Fruit fly (Drosophila melanogaster) whole organism, embryonic: Measurements from ENCODE around the gene Tbcd.

Experiments used
- CG1024 ChIP-seq: fragments of 200-800 bp; sonication (Bioruptor generic); IDR thresholded peaks from 2 replicates; pipeline ENCODE4 v1.3.6; 2022; ENCODE audit warnings: missing biosample characterization, missing genetic modification characterization
- CG11093 ChIP-seq: fragments of 200-800 bp; sonication (Bioruptor generic); IDR thresholded peaks from 3 replicates; pipeline ENCODE4 v1.3.6; 2022; ENCODE audit warnings: missing biosample characterization, missing genetic modification characterization
- CG11723 ChIP-seq: fragments of 200-800 bp; sonication (Bioruptor generic); optimal IDR thresholded peaks from 2 replicates; lab custom pipeline; 2017; ENCODE audit warnings: missing biosample characterization, mild to moderate bottlenecking, missing genetic modification characterization
- CG13624 ChIP-seq: fragments of 200-800 bp; sonication (Bioruptor generic); optimal IDR thresholded peaks from 2 replicates; lab custom pipeline; 2016; ENCODE audit warnings: missing biosample characterization, missing genetic modification characterization
- CG1529 ChIP-seq: fragments of 200-800 bp; sonication (Bioruptor generic); optimal IDR thresholded peaks from 3 replicates; lab custom pipeline; 2018; ENCODE audit warnings: missing biosample characterization, missing genetic modification characterization
- CG17186 ChIP-seq: fragments of 200-800 bp; sonication (Bioruptor generic); optimal IDR thresholded peaks from 3 replicates; lab custom pipeline; 2017; ENCODE audit warnings: missing biosample characterization, missing genetic modification reagents, missing genetic modification characterization
- CG17361 ChIP-seq: fragments of 200-800 bp; sonication (Bioruptor generic); IDR thresholded peaks from 3 replicates; pipeline ENCODE4 v1.3.6; 2022; ENCODE audit warnings: missing biosample characterization, missing genetic modification characterization
- CG2712 ChIP-seq: fragments of 200-800 bp; optimal IDR thresholded peaks from 3 replicates; lab custom pipeline; 2019; ENCODE audit warnings: missing biosample characterization, mild to moderate bottlenecking, missing genetic modification characterization, moderate library complexity
- CG31365 ChIP-seq: fragments of 200-800 bp; sonication (Bioruptor generic); optimal IDR thresholded peaks from 2 replicates; lab custom pipeline; 2018; ENCODE audit warnings: missing biosample characterization, mild to moderate bottlenecking, missing genetic modification characterization
- CG31441 ChIP-seq: fragments of 200-800 bp; sonication (Bioruptor generic); IDR thresholded peaks from 2 replicates; pipeline ENCODE4 v1.3.6; 2022; ENCODE audit warnings: missing biosample characterization, missing genetic modification characterization
- CG3163 ChIP-seq: fragments of 200-800 bp; sonication (Bioruptor generic); optimal IDR thresholded peaks from 3 replicates; lab custom pipeline; 2016; ENCODE audit warnings: missing biosample characterization, missing genetic modification characterization
- CG4404 ChIP-seq: fragments of 200-800 bp; sonication (Bioruptor generic); IDR thresholded peaks from 2 replicates; pipeline ENCODE4 v1.3.6; 2022; ENCODE audit warnings: missing biosample characterization, missing genetic modification characterization
- CG4854 ChIP-seq: fragments of 200-800 bp; sonication (Bioruptor generic); optimal IDR thresholded peaks from 2 replicates; lab custom pipeline; 2016; ENCODE audit warnings: missing biosample characterization, missing genetic modification characterization, inconsistent platforms
- CG6854 ChIP-seq: fragments of 200-800 bp; sonication (Bioruptor generic); optimal IDR thresholded peaks from 3 replicates; lab custom pipeline; 2017; ENCODE audit warnings: missing biosample characterization, mild to moderate bottlenecking, missing genetic modification characterization
- CG7928 ChIP-seq: fragments of 200-800 bp; sonication (Bioruptor generic); optimal IDR thresholded peaks from 2 replicates; lab custom pipeline; 2017; ENCODE audit warnings: missing biosample characterization, mild to moderate bottlenecking, missing genetic modification characterization
- CG9727 ChIP-seq: fragments of 200-800 bp; sonication (Bioruptor generic); optimal IDR thresholded peaks from 3 replicates; lab custom pipeline; 2017; ENCODE audit warnings: missing biosample characterization, mild to moderate bottlenecking, missing genetic modification characterization
- CHES-1-like ChIP-seq: fragments of 200-800 bp; sonication (Bioruptor generic); optimal IDR thresholded peaks from 2 replicates; lab custom pipeline; 2016; ENCODE audit warnings: missing biosample characterization, missing genetic modification characterization
- CTCF ChIP-seq: fragments of 200-800 bp; sonication (Bioruptor generic); optimal IDR thresholded peaks from 2 replicates; lab custom pipeline; 2017; ENCODE audit warnings: missing biosample characterization, mild to moderate bottlenecking, missing genetic modification characterization, moderate library complexity
- CrebB ChIP-seq: fragments of 200-800 bp; sonication (Bioruptor generic); optimal IDR thresholded peaks from 3 replicates; lab custom pipeline; 2018; ENCODE audit warnings: missing biosample characterization, mild to moderate bottlenecking, missing genetic modification characterization
- D ChIP-seq, 2 experiments: fragments of 200-800 bp in 1 of 2; fragments of >200 bp in 1 of 2; sonication (Bioruptor generic) in 1 of 2; optimal IDR thresholded peaks; 2 replicates in 1 of 2; 3 replicates in 1 of 2; lab custom pipeline; 2017; ENCODE audit warnings: mild to moderate bottlenecking in 1 of 2, missing biosample characterization in 1 of 2, missing genetic modification characterization in 1 of 2, missing genetic modification reagents in 1 of 2
- Dad ChIP-seq: fragments of 200-800 bp; sonication (Bioruptor generic); optimal IDR thresholded peaks from 3 replicates; lab custom pipeline; 2016; ENCODE audit warnings: missing biosample characterization, missing genetic modification characterization
- Dfd ChIP-seq, 2 experiments: fragments of >200 bp; optimal IDR thresholded peaks; 2 replicates each; lab custom pipeline; 2017; ENCODE audit warnings: missing biosample characterization in 2 of 2, missing genetic modification characterization in 2 of 2
- H15 ChIP-seq: fragments of 200-800 bp; sonication (Bioruptor generic); IDR thresholded peaks from 3 replicates; pipeline ENCODE4 v1.3.6; 2022; ENCODE audit warnings: missing biosample characterization, missing genetic modification characterization
- H2.0 ChIP-seq: fragments of 200-800 bp; sonication (Bioruptor generic); IDR thresholded peaks from 2 replicates; pipeline ENCODE4 v1.3.6; 2022; ENCODE audit warnings: missing biosample characterization, missing genetic modification characterization
- HLHmδ ChIP-seq: fragments of 200-800 bp; sonication (Bioruptor generic); optimal IDR thresholded peaks from 2 replicates; lab custom pipeline; 2018; ENCODE audit warnings: missing biosample characterization, mild to moderate bottlenecking, missing genetic modification characterization, moderate library complexity
- HmgZ ChIP-seq: fragments of 200-800 bp; sonication (Bioruptor generic); optimal IDR thresholded peaks from 2 replicates; lab custom pipeline; 2018; ENCODE audit warnings: missing biosample characterization, mild to moderate bottlenecking, missing genetic modification characterization
- Hr51 ChIP-seq, 2 experiments: fragments of 200-800 bp; sonication (Bioruptor generic); optimal IDR thresholded peaks; 2 replicates in 1 of 2; 3 replicates in 1 of 2; lab custom pipeline; 2016 to 2018; ENCODE audit warnings: missing biosample characterization in 2 of 2, missing genetic modification characterization in 2 of 2, mild to moderate bottlenecking in 1 of 2, moderate library complexity in 1 of 2
- Hr78 ChIP-seq, 2 experiments: fragments of 200-800 bp in 1 of 2; fragments of >200 bp in 1 of 2; sonication (Bioruptor generic) in 1 of 2; optimal IDR thresholded peaks; 2 replicates each; lab custom pipeline; 2017 to 2019; ENCODE audit warnings: missing biosample characterization in 2 of 2, missing genetic modification characterization in 2 of 2, mild to moderate bottlenecking in 1 of 2, moderate library complexity in 1 of 2
- Hsf ChIP-seq: fragments of 200-800 bp; sonication (Bioruptor generic); optimal IDR thresholded peaks from 3 replicates; lab custom pipeline; 2016; ENCODE audit warnings: missing biosample characterization, missing genetic modification characterization
- Lpt ChIP-seq: fragments of >200 bp; optimal IDR thresholded peaks from 2 replicates; lab custom pipeline; 2018; ENCODE audit warnings: missing biosample characterization, missing genetic modification characterization
- NC2α ChIP-seq: fragments of 200-800 bp; sonication (Bioruptor generic); optimal IDR thresholded peaks from 2 replicates; lab custom pipeline; 2016; ENCODE audit warnings: missing biosample characterization, missing genetic modification characterization
- TFAM ChIP-seq: fragments of 200-800 bp; sonication (Bioruptor generic); optimal IDR thresholded peaks from 2 replicates; lab custom pipeline; 2017; ENCODE audit warnings: missing biosample characterization, missing genetic modification characterization, inconsistent platforms
- Vsx1 ChIP-seq: fragments of 200-800 bp; sonication (Bioruptor generic); optimal IDR thresholded peaks from 2 replicates; lab custom pipeline; 2017; ENCODE audit warnings: missing biosample characterization, mild to moderate bottlenecking, missing genetic modification characterization, missing genetic modification reagents
- al ChIP-seq: fragments of 200-800 bp; sonication (Bioruptor generic); IDR thresholded peaks from 2 replicates; pipeline ENCODE4 v1.3.6; 2022; ENCODE audit warnings: missing biosample characterization, missing genetic modification characterization
- amos ChIP-seq: fragments of 200-800 bp; sonication (Bioruptor generic); IDR thresholded peaks from 2 replicates; pipeline ENCODE4 v1.3.6; 2022; ENCODE audit warnings: missing biosample characterization, missing genetic modification characterization; ENCODE audit not compliant: partially characterized antibody
- ara ChIP-seq: fragments of 200-800 bp; sonication (Bioruptor generic); IDR thresholded peaks from 2 replicates; pipeline ENCODE4 v1.3.6; 2022; ENCODE audit warnings: missing biosample characterization, missing genetic modification characterization
- chm ChIP-seq: fragments of 200-800 bp; sonication (Bioruptor generic); IDR thresholded peaks from 2 replicates; pipeline ENCODE4 v1.3.6; 2022; ENCODE audit warnings: missing biosample characterization, missing genetic modification characterization
- chn ChIP-seq: fragments of 200-800 bp; sonication (Bioruptor generic); optimal IDR thresholded peaks from 2 replicates; lab custom pipeline; 2016; ENCODE audit warnings: missing biosample characterization, missing genetic modification characterization
- dan ChIP-seq: fragments of 200-800 bp; sonication (Bioruptor generic); IDR thresholded peaks from 2 replicates; pipeline ENCODE4 v1.3.6; 2022; ENCODE audit warnings: missing biosample characterization, missing genetic modification characterization
- hb ChIP-seq: fragments of 200-800 bp; sonication (Bioruptor generic); IDR thresholded peaks from 3 replicates; pipeline ENCODE4 v1.3.6; 2022; ENCODE audit warnings: missing biosample characterization, missing genetic modification characterization; ENCODE audit not compliant: partially characterized antibody
- her ChIP-seq: fragments of 200-800 bp; sonication (Bioruptor generic); optimal IDR thresholded peaks from 2 replicates; lab custom pipeline; 2016; ENCODE audit warnings: missing biosample characterization, missing genetic modification characterization
- hth ChIP-seq: fragments of >200 bp; optimal IDR thresholded peaks from 2 replicates; lab custom pipeline; 2017; ENCODE audit warnings: inconsistent platforms
- pho ChIP-seq: fragments of 200-800 bp; sonication (Bioruptor generic); optimal IDR thresholded peaks from 2 replicates; lab custom pipeline; 2016; ENCODE audit warnings: missing biosample characterization, missing genetic modification characterization
- prd ChIP-seq, 3 experiments: fragments of >200 bp in 2 of 3; fragments of 200-800 bp in 1 of 3; sonication (Bioruptor generic) in 1 of 3; optimal IDR thresholded peaks in 2 of 3; IDR thresholded peaks in 1 of 3; 2 replicates in 2 of 3; 3 replicates in 1 of 3; pipeline versions ENCODE4 v1.3.6 to Lab custom; 2017 to 2022; ENCODE audit warnings: missing biosample characterization in 1 of 3, missing genetic modification characterization in 1 of 3
- row ChIP-seq: fragments of 200-800 bp; sonication (Bioruptor generic); IDR thresholded peaks from 3 replicates; pipeline ENCODE4 v1.3.6; 2022; ENCODE audit warnings: missing biosample characterization, missing genetic modification characterization
- tin ChIP-seq: fragments of 200-800 bp; sonication (Bioruptor generic); optimal IDR thresholded peaks from 3 replicates; lab custom pipeline; 2016; ENCODE audit warnings: missing biosample characterization, missing genetic modification characterization
- tio ChIP-seq: fragments of 200-800 bp; sonication (Bioruptor generic); optimal IDR thresholded peaks from 2 replicates; lab custom pipeline; 2017; ENCODE audit warnings: missing biosample characterization, missing genetic modification characterization, inconsistent platforms
- unpg ChIP-seq: fragments of 200-800 bp; sonication (Bioruptor generic); optimal IDR thresholded peaks from 3 replicates; lab custom pipeline; 2018; ENCODE audit warnings: missing biosample characterization, mild to moderate bottlenecking, missing genetic modification characterization, moderate library complexity
- zf30C ChIP-seq: fragments of 200-800 bp; sonication (Bioruptor generic); optimal IDR thresholded peaks from 3 replicates; lab custom pipeline; 2018; ENCODE audit warnings: missing biosample characterization, mild to moderate bottlenecking, missing genetic modification characterization

The Tbcd gene

DNA sequence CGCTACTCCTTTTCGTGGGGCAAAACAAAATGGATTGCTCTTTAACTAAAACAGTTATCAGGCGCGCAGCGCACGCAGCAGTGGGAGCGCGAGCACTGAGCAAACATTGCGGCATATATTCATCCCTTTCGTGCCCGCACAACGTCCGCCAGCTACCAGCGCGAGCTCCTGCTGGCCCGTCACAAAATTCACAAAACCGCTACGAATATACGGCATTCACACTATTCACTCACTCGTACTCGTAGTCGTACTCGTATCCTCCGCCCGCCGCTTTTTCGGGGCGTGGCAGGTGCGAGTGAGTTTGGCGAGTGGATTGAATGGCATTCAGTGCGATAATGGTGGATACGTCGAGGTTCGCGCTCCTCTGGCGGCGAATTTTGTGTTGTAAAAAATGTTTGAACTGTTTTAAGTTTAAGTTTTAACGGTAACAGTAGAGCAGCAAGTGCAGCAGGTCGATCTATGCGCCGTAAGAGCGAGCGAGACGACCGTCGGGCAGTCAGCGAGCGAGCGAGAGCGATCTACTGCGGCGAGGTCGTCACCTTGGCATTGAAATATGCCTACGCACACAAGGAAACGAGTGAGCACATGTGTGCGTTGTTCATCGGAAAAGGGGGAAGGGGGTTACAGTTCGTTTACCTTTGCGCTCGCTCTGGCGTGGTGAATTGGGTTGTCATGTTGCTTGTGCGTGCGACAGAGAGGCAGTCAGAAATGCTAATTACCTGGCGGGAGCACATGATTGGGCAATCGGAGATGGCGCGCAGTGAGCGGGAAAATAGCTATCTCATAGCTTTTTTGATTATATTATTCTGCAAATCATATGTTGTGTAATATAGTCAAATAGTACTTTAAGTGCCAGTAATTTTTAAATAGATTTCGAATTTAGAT, 49.5 kb downstream of the Tbcd start (continued):
- TF ChIP-seq Hr78 (GFP tag; optimal IDR thresholded peaks at IDR 0.05; lab: Kevin White, UChicago) (peak in 1 of 2 experiments; percentile 100), D (optimal IDR thresholded peaks at IDR 0.05; lab: Kevin White, UChicago) (peak; percentile 91), D (GFP tag; optimal IDR thresholded peaks at IDR 0.05; lab: Kevin White, UChicago) (peak; percentile 16), amos (GFP tag; lab: Robert Waterston, UW) (no peak), HLHmδ (peak; percentile 92), HmgZ (tag; lab: Kevin White, UChicago) (peak; percentile 86), CG4404 (GFP tag; lab: Robert Waterston, UW) (no peak), chm (no peak), pho (GFP tag; lab: Kevin White, UChicago) (peak; percentile 53), Hsf (peak; percentile 45), CG1529 (GFP tag; lab: Kevin White, UChicago) (peak; percentile 35), Lpt (GFP tag; lab: Kevin White, UChicago) (peak; percentile 32), CG3163 (GFP tag; lab: Kevin White, UChicago) (peak; percentile 9), ara (GFP tag; lab: Robert Waterston, UW) (no peak), H2.0 (GFP tag; lab: Robert Waterston, UW) (no peak), CTCF (peak; percentile 26), CG9727 (peak; percentile 63), chn (GFP tag; lab: Kevin White, UChicago) (peak; percentile 69), CG1024 (GFP tag; lab: Robert Waterston, UW) (no peak), zf30C (GFP tag; lab: Kevin White, UChicago) (no peak), al (no peak), NC2α (GFP tag; lab: Kevin White, UChicago) (no peak), CG17361 (GFP tag; lab: Robert Waterston, UW) (no peak), CG11093 (GFP tag; lab: Robert Waterston, UW) (no peak), hb (no peak), CG6854 (GFP tag; lab: Kevin White, UChicago) (peak; percentile 83), hth (lab: Kevin White, UChicago) (no peak), dan (GFP tag; lab: Robert Waterston, UW) (no peak), CHES-1-like (GFP tag; lab: Kevin White, UChicago) (peak; percentile 3), CG4854 (GFP tag; lab: Kevin White, UChicago) (no peak), prd (optimal IDR thresholded peaks at IDR 0.05; lab: Kevin White, UChicago) (no peak), prd (GFP tag; IDR thresholded peaks at IDR 0.05; lab: Robert Waterston, UW) (no peak), her (peak; percentile 75), tin (GFP tag; lab: Kevin White, UChicago) (peak; percentile 24), Hr51 (GFP tag; optimal IDR thresholded peaks at IDR 0.05; lab: Kevin White, UChicago) (peak in 1 of 2 experiments; percentile 59), unpg (GFP tag; lab: Kevin White, UChicago) (peak; percentile 34), CG11723 (GFP tag; lab: Kevin White, UChicago) (peak; percentile 14), CG13624 (no peak), CG17186 (no peak), TFAM (GFP tag; lab: Kevin White, UChicago) (no peak), Dfd (GFP tag; optimal IDR thresholded peaks at IDR 0.05; lab: Kevin White, UChicago) (no peak), H15 (GFP tag; lab: Robert Waterston, UW) (no peak), CrebB (tag; lab: Kevin White, UChicago) (peak; percentile 76), row (GFP tag; lab: Robert Waterston, UW) (no peak), CG2712 (tag; lab: Kevin White, UChicago) (peak; percentile 69), tio (GFP tag; lab: Kevin White, UChicago) (peak; percentile 24), CG31365 (tag; lab: Kevin White, UChicago) (peak; percentile 63), CG7928 (GFP tag; lab: Kevin White, UChicago) (peak; percentile 4), Vsx1 (GFP tag; lab: Kevin White, UChicago) (peak; percentile 98), CG31441 (GFP tag; lab: Robert Waterston, UW) (no peak), Dad (GFP tag; lab: Kevin White, UChicago) (peak; percentile 9)
